Worm (Caenorhabditis elegans): Measurements from ENCODE around the gene srt-13.
"Not testable (repeated sequence)": the region's sequence is repeated elsewhere in the genome, so short reads cannot be mapped to it uniquely, and the experiment has no call there.

DNA sequence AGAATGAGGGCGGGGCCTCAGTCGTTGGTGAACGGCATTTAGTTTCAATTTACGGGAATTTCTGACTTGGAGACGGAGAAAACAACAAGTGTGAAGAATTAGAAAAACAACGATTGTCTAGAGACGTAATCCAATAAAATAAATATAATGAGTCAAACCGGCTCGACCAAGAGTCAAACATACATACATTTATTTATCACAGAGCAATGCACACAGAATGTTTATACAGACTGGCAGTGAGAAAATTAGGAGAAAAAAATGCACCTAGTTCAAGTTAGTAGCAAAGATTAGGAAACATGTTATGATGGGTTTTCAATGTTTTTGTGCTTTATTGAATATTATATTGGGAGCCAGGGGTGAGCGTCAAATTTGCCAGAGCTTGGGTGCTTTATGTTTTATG lies 28.8 kb upstream of the srt-13 start, which contains the start of gene srt-20:
- not testable (repeated sequence) for TF ChIP-seq dao-5, him-1, W03F9.2 (tag; optimal IDR thresholded peaks at IDR 0.05)

Measured in whole organism, L4/young adult.